Worm (Caenorhabditis elegans): ENCODE measurements around the gene F58D12.3.
"Not testable (repeated sequence)": the region's sequence is repeated elsewhere in the genome, so short reads cannot be mapped to it uniquely, and the experiment has no call there.

F58D12.3 gene

ce11 chrV:14038328-14039084 is 19.1 kb upstream of the F58D12.3 start, which contains the start of gene vps-39:
Gene vps-39 (minus strand): TSS chrV:14038378.
- TF ChIP-seq egl-43 (GFP tag; IDR thresholded peaks at IDR 0.05): peak; percentile 92
- peak; percentile 87 for TF ChIP-seq madf-9 (GFP tag; conservative IDR thresholded peaks at IDR 0.05)
- peak; percentile 87 for TF ChIP-seq set-16 (GFP tag; IDR thresholded peaks at IDR 0.05)
- TF ChIP-seq Y48G9A.11 (GFP tag; IDR thresholded peaks at IDR 0.05): peak; percentile 86
- 0 out of 2 replicates have a peak, but pooled peaks have one; percentile 54 for TF ChIP-seq Y75B8A.6 (GFP tag; IDR thresholded peaks at IDR 0.05)
- TF ChIP-seq dmd-9 (GFP tag; IDR thresholded peaks at IDR 0.05): peak; percentile 93
- TF ChIP-seq lim-7 (GFP tag; IDR thresholded peaks at IDR 0.05): 0 out of 2 replicates have a peak, but pooled peaks have one; percentile 51
- TF ChIP-seq madf-5 (GFP tag; IDR thresholded peaks at IDR 0.05): 0 out of 4 replicates have a peak, but pooled peaks of 1 of the 2 experiments have one; percentile 32
- TF ChIP-seq nhr-41 (GFP tag; IDR thresholded peaks at IDR 0.05): peak; percentile 72; the same call in 1 of the 2 replicates
- TF ChIP-seq unc-130 (GFP tag; optimal IDR thresholded peaks at IDR 0.05): peak; percentile 43
- peak; percentile 96 for TF ChIP-seq ceh-20 (GFP tag; IDR thresholded peaks at IDR 0.05)
- TF ChIP-seq Y105C5A.15 (GFP tag; IDR thresholded peaks at IDR 0.05): peak; percentile 67; the same call in 1 of the 2 replicates
- TF ChIP-seq zfp-3 (GFP tag; conservative IDR thresholded peaks at IDR 0.05): peak; percentile 90
- peak; percentile 68 for TF ChIP-seq lin-1 (GFP tag; IDR thresholded peaks at IDR 0.05)
- TF ChIP-seq mep-1 (tag; optimal IDR thresholded peaks at IDR 0.05): peak; percentile 51
- TF ChIP-seq arid-1 (GFP tag; conservative IDR thresholded peaks at IDR 0.05): peak; percentile 84
- peak; percentile 86 for TF ChIP-seq pha-4 (GFP tag; IDR thresholded peaks at IDR 0.05)
- TF ChIP-seq pha-4 (tag; optimal IDR thresholded peaks at IDR 0.05): not testable (repeated sequence)
- 0 out of 2 replicates have a peak, but pooled peaks have one; percentile 67 for TF ChIP-seq ZK337.2 (GFP tag; IDR thresholded peaks at IDR 0.05)
- TF ChIP-seq dve-1 (tag; optimal IDR thresholded peaks at IDR 0.05; ENCODE audit: insufficient read depth): peak; percentile 3
- peak; percentile 32 for TF ChIP-seq F37D6.2 (tag; optimal IDR thresholded peaks at IDR 0.05)
- peak; percentile 99 for TF ChIP-seq lin-38 (GFP tag; IDR thresholded peaks at IDR 0.05)
- peak; percentile 47 for TF ChIP-seq duxl-1 (tag; optimal IDR thresholded peaks at IDR 0.05; ENCODE audit: poor library complexity)
- TF ChIP-seq daf-8 (GFP tag; IDR thresholded peaks at IDR 0.05): peak; percentile 71; the same call in 1 of the 2 replicates
- peak; percentile 86 for TF ChIP-seq lin-29 (GFP tag; IDR thresholded peaks at IDR 0.05)
- TF ChIP-seq nhr-102 (tag; optimal IDR thresholded peaks at IDR 0.05): peak; percentile 45
- peak; percentile 76; the same call in 1 of the 2 replicates for TF ChIP-seq tra-1 (GFP tag; IDR thresholded peaks at IDR 0.05)
- TF ChIP-seq D1046.2 (GFP tag; IDR thresholded peaks at IDR 0.05): peak; percentile 94
- peak; percentile 90 for TF ChIP-seq ctbp-1 (GFP tag; IDR thresholded peaks at IDR 0.05)
- peak; percentile 57 for TF ChIP-seq mes-2 (tag; optimal IDR thresholded peaks at IDR 0.05; ENCODE audit: poor library complexity, severe bottlenecking)
- peak; percentile 56 for TF ChIP-seq rbr-2 (tag; optimal IDR thresholded peaks at IDR 0.05)
- peak; percentile 83 for TF ChIP-seq mdt-29 (GFP tag; IDR thresholded peaks at IDR 0.05)
- peak; percentile 92 for TF ChIP-seq saeg-2 (GFP tag; IDR thresholded peaks at IDR 0.05)
- TF ChIP-seq F44E2.7 (GFP tag; IDR thresholded peaks at IDR 0.05): peak; percentile 66; the same call in 1 of the 2 replicates
- 0 out of 2 replicates have a peak, but pooled peaks have one; percentile 42 for TF ChIP-seq tag-97 (GFP tag; IDR thresholded peaks at IDR 0.05)
- TF ChIP-seq hlh-11 (tag; optimal IDR thresholded peaks at IDR 0.05): peak; percentile 54
- peak; percentile 95 for TF ChIP-seq hmg-1.1 (GFP tag; IDR thresholded peaks at IDR 0.05)
- peak; percentile 89 for TF ChIP-seq dmd-6 (GFP tag; IDR thresholded peaks at IDR 0.05)
- peak; percentile 86 for TF ChIP-seq php-3 (GFP tag; IDR thresholded peaks at IDR 0.05)
- TF ChIP-seq T26A8.4 (GFP tag; IDR thresholded peaks at IDR 0.05): peak; percentile 96
- TF ChIP-seq nhr-42 (GFP tag; IDR thresholded peaks at IDR 0.05): peak; percentile 95
- peak; percentile 95 for TF ChIP-seq vab-7 (GFP tag; IDR thresholded peaks at IDR 0.05)
- peak; percentile 90 for TF ChIP-seq snpc-1.2 (GFP tag; IDR thresholded peaks at IDR 0.05)
- TF ChIP-seq ceh-44 (GFP tag; IDR thresholded peaks at IDR 0.05): peak; percentile 89
- peak; percentile 17 for TF ChIP-seq lin-15B (tag; optimal IDR thresholded peaks at IDR 0.05)
